Worm (Caenorhabditis elegans) whole organism, L2 larva: Measurements from ENCODE around the gene srw-112.

Source experiments
- egl-27 ChIP-seq: sonication (generic microtip); optimal IDR thresholded peaks from 3 replicates; lab custom pipeline; 2017; ENCODE audit warnings: missing biosample characterization, missing genetic modification reagents, missing genetic modification characterization
- lin-39 ChIP-seq: fragments of 150-350 bp; optimal IDR thresholded peaks from 2 replicates; lab custom pipeline; 2014; ENCODE audit warnings: missing biosample characterization, missing genetic modification reagents, missing genetic modification characterization
- nhr-11 ChIP-seq: fragments of 150-350 bp; optimal IDR thresholded peaks from 2 replicates; lab custom pipeline; 2014; ENCODE audit warnings: missing biosample characterization, missing genetic modification characterization
- nhr-237 ChIP-seq: fragments of 150-350 bp; optimal IDR thresholded peaks from 2 replicates; lab custom pipeline; 2014; ENCODE audit warnings: missing biosample characterization, missing genetic modification characterization
- skn-1 ChIP-seq: sonication (generic microtip); optimal IDR thresholded peaks from 2 replicates; lab custom pipeline; 2017; ENCODE audit warnings: missing biosample characterization, missing genetic modification characterization

DNA sequence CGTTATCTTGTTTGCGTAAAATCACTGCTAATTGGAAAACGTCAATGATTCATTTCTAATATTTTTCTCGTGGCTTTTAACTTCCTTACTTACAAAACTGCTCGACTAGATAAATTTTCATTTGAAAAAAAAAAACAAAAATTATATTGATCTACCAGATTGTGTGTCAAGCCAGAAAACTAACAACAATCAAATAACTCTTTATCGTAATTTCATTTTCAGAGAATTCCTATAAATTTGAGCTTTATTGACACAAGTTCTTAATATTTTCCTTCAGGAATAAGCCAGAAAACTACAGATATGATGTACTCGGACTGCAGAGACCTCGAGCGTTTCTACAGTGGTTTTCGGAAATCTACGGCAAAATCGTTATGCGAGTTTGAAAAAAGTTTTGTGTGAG lies 29.6 kb downstream of the srw-112 start, which contains the start of gene srw-124:
- TF ChIP-seq lin-39 (tag; lab: Kevin White, UChicago) (no peak), nhr-11 (tag; lab: Kevin White, UChicago) (no peak), egl-27 (tag; lab: Kevin White, UChicago) (no peak), skn-1 (no peak), nhr-237 (no peak)
